Worm (Caenorhabditis elegans) whole organism, L3 larva: Measurements from ENCODE around the gene nlp-68.

Source experiments
- R02D3.7 ChIP-seq: fragments of 150-350 bp; optimal IDR thresholded peaks from 2 replicates; lab custom pipeline; 2014; ENCODE audit warnings: missing biosample characterization, missing genetic modification characterization
- ceh-16 ChIP-seq: sonication (generic microtip); optimal IDR thresholded peaks from 2 replicates; lab custom pipeline; 2017; ENCODE audit warnings: missing biosample characterization, missing genetic modification characterization
- ceh-82 ChIP-seq: fragments of 150-350 bp; optimal IDR thresholded peaks from 2 replicates; lab custom pipeline; 2014; ENCODE audit warnings: missing biosample characterization, missing genetic modification characterization
- ceh-9 ChIP-seq: sonication (generic microtip); optimal IDR thresholded peaks from 2 replicates; lab custom pipeline; 2018; ENCODE audit warnings: missing biosample characterization, missing genetic modification characterization
- daf-12 ChIP-seq: fragments of 150-350 bp; optimal IDR thresholded peaks from 2 replicates; lab custom pipeline; 2014; ENCODE audit warnings: missing biosample characterization, missing genetic modification reagents, missing genetic modification characterization
- egl-5 ChIP-seq: fragments of 150-350 bp; optimal IDR thresholded peaks from 2 replicates; lab custom pipeline; 2017; ENCODE audit warnings: missing biosample characterization, missing genetic modification reagents, missing genetic modification characterization, inconsistent platforms
- elt-1 ChIP-seq: fragments of 150-350 bp; optimal IDR thresholded peaks from 2 replicates; lab custom pipeline; 2014; ENCODE audit warnings: missing biosample characterization, missing genetic modification characterization
- elt-2 ChIP-seq: sonication (generic microtip); optimal IDR thresholded peaks from 2 replicates; lab custom pipeline; 2016; ENCODE audit warnings: missing genetic modification reagents, mild to moderate bottlenecking, missing genetic modification characterization, missing compliant biosample characterization
- eor-1 ChIP-seq, 2 experiments: fragments of 150-350 bp; optimal IDR thresholded peaks; 2 replicates each; lab custom pipeline; 2014 to 2018; ENCODE audit warnings: missing biosample characterization in 2 of 2, missing genetic modification characterization in 2 of 2
- fkh-10 ChIP-seq: sonication (generic microtip); optimal IDR thresholded peaks from 2 replicates; lab custom pipeline; 2017; ENCODE audit warnings: missing biosample characterization, missing genetic modification reagents, missing genetic modification characterization
- fkh-2 ChIP-seq: fragments of 150-350 bp; optimal IDR thresholded peaks from 2 replicates; lab custom pipeline; 2014; ENCODE audit warnings: missing biosample characterization, missing genetic modification reagents, missing genetic modification characterization
- jun-1 ChIP-seq: fragments of 150-350 bp; optimal IDR thresholded peaks from 2 replicates; lab custom pipeline; 2014; ENCODE audit warnings: missing biosample characterization, missing genetic modification reagents, missing genetic modification characterization
- lin-15B ChIP-seq: fragments of 150-350 bp; optimal IDR thresholded peaks from 2 replicates; lab custom pipeline; 2014; ENCODE audit warnings: missing biosample characterization, missing genetic modification characterization
- lin-39 ChIP-seq: fragments of 150-350 bp; optimal IDR thresholded peaks from 2 replicates; lab custom pipeline; 2018; ENCODE audit warnings: missing biosample characterization, missing genetic modification reagents, missing genetic modification characterization
- mml-1 ChIP-seq: fragments of 150-350 bp; sonication (generic microtip); optimal IDR thresholded peaks from 3 replicates; lab custom pipeline; 2014; ENCODE audit warnings: missing biosample characterization, missing genetic modification characterization
- nfya-1 ChIP-seq: sonication (generic microtip); optimal IDR thresholded peaks from 2 replicates; lab custom pipeline; 2017; ENCODE audit warnings: missing genetic modification characterization, mild to moderate bottlenecking, missing compliant biosample characterization, antibody characterized with exemption, moderate library complexity; ENCODE audit not compliant: insufficient read depth
- nhr-11 ChIP-seq: fragments of 150-350 bp; optimal IDR thresholded peaks from 2 replicates; lab custom pipeline; 2014; ENCODE audit warnings: missing biosample characterization, missing genetic modification characterization
- nhr-12 ChIP-seq: fragments of 150-350 bp; optimal IDR thresholded peaks from 2 replicates; lab custom pipeline; 2014; ENCODE audit warnings: missing biosample characterization, missing genetic modification characterization
- nhr-23 ChIP-seq: fragments of 150-350 bp; optimal IDR thresholded peaks from 2 replicates; lab custom pipeline; 2014; ENCODE audit warnings: missing biosample characterization, missing genetic modification reagents, missing genetic modification characterization
- nhr-237 ChIP-seq: fragments of 150-350 bp; optimal IDR thresholded peaks from 2 replicates; lab custom pipeline; 2014; ENCODE audit warnings: missing biosample characterization, missing genetic modification characterization
- nhr-25 ChIP-seq: sonication (generic microtip); optimal IDR thresholded peaks from 2 replicates; lab custom pipeline; 2017; ENCODE audit warnings: missing biosample characterization, missing genetic modification characterization
- nhr-28 ChIP-seq: fragments of 150-350 bp; optimal IDR thresholded peaks from 2 replicates; lab custom pipeline; 2014; ENCODE audit warnings: missing biosample characterization, missing genetic modification characterization
- nhr-43 ChIP-seq: sonication (generic microtip); optimal IDR thresholded peaks from 2 replicates; lab custom pipeline; 2016; ENCODE audit warnings: mild to moderate bottlenecking, missing genetic modification characterization, missing compliant biosample characterization; ENCODE audit not compliant: poor library complexity, severe bottlenecking
- nhr-67 ChIP-seq: fragments of 150-350 bp; optimal IDR thresholded peaks from 2 replicates; lab custom pipeline; 2014; ENCODE audit warnings: missing biosample characterization, missing genetic modification characterization
- nhr-76 ChIP-seq: fragments of 150-350 bp; sonication (generic microtip); optimal IDR thresholded peaks from 5 replicates; lab custom pipeline; 2014; ENCODE audit warnings: missing biosample characterization, missing genetic modification characterization
- pqm-1 ChIP-seq: fragments of 150-350 bp; optimal IDR thresholded peaks from 2 replicates; lab custom pipeline; 2017; ENCODE audit warnings: missing biosample characterization, missing genetic modification characterization, inconsistent platforms
- skn-1 ChIP-seq: fragments of 150-350 bp; optimal IDR thresholded peaks from 2 replicates; lab custom pipeline; 2014; ENCODE audit warnings: missing biosample characterization, missing genetic modification characterization
- snpc-4 ChIP-seq: fragments of 150-350 bp; optimal IDR thresholded peaks from 2 replicates; lab custom pipeline; 2014; ENCODE audit warnings: missing biosample characterization, missing genetic modification characterization
- tbx-2 ChIP-seq: sonication (generic microtip); optimal IDR thresholded peaks from 2 replicates; lab custom pipeline; 2016; ENCODE audit warnings: mild to moderate bottlenecking, missing genetic modification characterization, missing compliant biosample characterization
- zag-1 ChIP-seq: fragments of 150-350 bp; optimal IDR thresholded peaks from 2 replicates; lab custom pipeline; 2014; ENCODE audit warnings: missing biosample characterization, missing genetic modification characterization
- ztf-11 ChIP-seq: fragments of 150-350 bp; optimal IDR thresholded peaks from 2 replicates; lab custom pipeline; 2014; ENCODE audit warnings: missing biosample characterization, missing genetic modification characterization
- ztf-4 ChIP-seq: fragments of 150-350 bp; optimal IDR thresholded peaks from 2 replicates; lab custom pipeline; 2014; ENCODE audit warnings: missing biosample characterization, missing genetic modification characterization

nlp-68 gene

DNA sequence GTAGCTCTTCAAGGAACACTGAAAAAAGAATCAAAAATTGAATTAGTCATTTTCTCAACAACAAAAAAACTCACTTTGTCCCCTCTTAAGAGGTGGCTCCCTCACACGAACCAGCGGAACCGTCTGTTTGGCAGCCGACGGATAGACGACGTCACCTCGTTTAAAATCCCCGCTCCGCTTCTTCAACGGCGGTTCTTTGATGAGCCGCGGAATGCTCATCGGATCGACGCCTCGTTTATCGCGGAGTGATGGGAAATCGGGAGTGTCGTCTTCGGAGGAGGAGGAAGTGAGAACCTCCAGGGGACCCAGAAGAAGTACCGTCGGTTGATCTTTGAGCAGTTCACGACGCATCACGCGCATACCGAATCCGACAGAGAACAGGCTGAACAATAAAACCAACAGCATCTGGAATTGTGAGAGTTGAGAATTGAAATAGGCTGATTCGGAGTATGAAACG lies at the start of gene nlp-68:
nlp-68 (minus strand) TSS at position 407 of the 457 bp plus-strand sequence.
- TF ChIP-seq nhr-11 (tag; lab: Kevin White, UChicago) (no peak), ceh-82 (no peak), elt-1 (no peak), ceh-16 (no peak), nfya-1 (tag; lab: Kevin White, UChicago) (no peak), pqm-1 (tag; lab: Kevin White, UChicago) (no peak), skn-1 (tag; lab: Kevin White, UChicago) (no peak), elt-2 (no peak), eor-1 (tag; optimal IDR thresholded peaks at IDR 0.05; lab: Kevin White, UChicago) (no peak), mml-1 (tag; lab: Kevin White, UChicago) (no peak), lin-39 (tag; lab: Kevin White, UChicago) (no peak), nhr-237 (tag; lab: Kevin White, UChicago) (no peak), ztf-4 (tag; lab: Kevin White, UChicago) (no peak), fkh-10 (no peak), lin-15B (tag; lab: Kevin White, UChicago) (no peak), ztf-11 (tag; lab: Kevin White, UChicago) (no peak), nhr-76 (tag; lab: Kevin White, UChicago) (no peak), nhr-12 (tag; lab: Kevin White, UChicago) (no peak), ceh-9 (tag; lab: Kevin White, UChicago) (no peak), egl-5 (no peak)
- TF ChIP-seq, all 47 proteins: peak for 0

- TF ChIP-seq nhr-23, result no peak
- TF ChIP-seq nhr-25 (tag; lab: Kevin White, UChicago), result no peak
- TF ChIP-seq pqm-1 (tag; lab: Kevin White, UChicago), result no peak
- no peak for TF ChIP-seq ztf-11 (tag; lab: Kevin White, UChicago)
- TF ChIP-seq R02D3.7, result no peak
- TF ChIP-seq jun-1 (tag; lab: Kevin White, UChicago), result no peak
- no peak for TF ChIP-seq skn-1 (tag; lab: Kevin White, UChicago)
- no peak for TF ChIP-seq nhr-43
- no peak for TF ChIP-seq eor-1 (tag; optimal IDR thresholded peaks at IDR 0.05; lab: Kevin White, UChicago)
- no peak for TF ChIP-seq fkh-2 (tag; lab: Kevin White, UChicago)
- TF ChIP-seq elt-1, result no peak
- TF ChIP-seq egl-5, result no peak
- TF ChIP-seq elt-2, result no peak
- TF ChIP-seq nhr-237 (tag; lab: Kevin White, UChicago), result no peak
Observed at ce11 chrIII:10586243-10586642, 47.3 kb upstream of the nlp-68 start, which contains the start of gene Y45F3A.5. Gene Y45F3A.5 (minus strand): TSS chrIII:10586343.

- TF ChIP-seq nhr-28 (tag; lab: Kevin White, UChicago), result no peak
- TF ChIP-seq tbx-2 (tag; lab: Kevin White, UChicago), result no peak
- no peak for TF ChIP-seq nfya-1 (tag; lab: Kevin White, UChicago)
Observed at ce11 chrIII:10583483-10583882, 44.5 kb upstream of the nlp-68 start.

DNA sequence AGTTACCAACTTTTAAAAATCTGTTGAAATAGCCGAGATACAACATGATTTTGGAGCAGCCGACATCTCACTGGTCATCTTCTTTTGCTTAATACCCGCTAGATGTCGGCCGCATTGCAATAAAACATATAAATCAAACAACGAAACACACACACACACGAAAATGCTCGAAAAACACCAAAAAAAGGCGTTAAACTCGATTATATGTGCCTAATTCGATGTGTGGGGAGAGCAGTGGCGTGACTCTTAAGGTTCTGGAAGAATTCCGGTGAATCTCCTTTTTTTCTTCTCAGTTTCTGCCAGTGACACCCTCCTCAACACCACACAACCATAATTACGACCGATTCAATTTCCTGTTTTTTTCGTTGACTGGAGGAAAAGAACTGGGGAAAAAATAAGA lies 41.2 kb upstream of the nlp-68 start:
- peak; percentile 24 for TF ChIP-seq snpc-4 (tag; lab: Kevin White, UChicago)
- no peak for TF ChIP-seq daf-12 (tag; lab: Kevin White, UChicago)

ce11 chrIII:10578873-10579272 lies 39.9 kb upstream of the nlp-68 start:
- no peak for TF ChIP-seq nhr-28 (tag; lab: Kevin White, UChicago)
- TF ChIP-seq lin-15B (tag; lab: Kevin White, UChicago), result no peak
- TF ChIP-seq R02D3.7, result no peak
- TF ChIP-seq nhr-12 (tag; lab: Kevin White, UChicago), result no peak
- TF ChIP-seq nhr-76 (tag; lab: Kevin White, UChicago), result no peak
- no peak for TF ChIP-seq zag-1
- no peak for TF ChIP-seq nhr-67 (tag; lab: Kevin White, UChicago)

DNA sequence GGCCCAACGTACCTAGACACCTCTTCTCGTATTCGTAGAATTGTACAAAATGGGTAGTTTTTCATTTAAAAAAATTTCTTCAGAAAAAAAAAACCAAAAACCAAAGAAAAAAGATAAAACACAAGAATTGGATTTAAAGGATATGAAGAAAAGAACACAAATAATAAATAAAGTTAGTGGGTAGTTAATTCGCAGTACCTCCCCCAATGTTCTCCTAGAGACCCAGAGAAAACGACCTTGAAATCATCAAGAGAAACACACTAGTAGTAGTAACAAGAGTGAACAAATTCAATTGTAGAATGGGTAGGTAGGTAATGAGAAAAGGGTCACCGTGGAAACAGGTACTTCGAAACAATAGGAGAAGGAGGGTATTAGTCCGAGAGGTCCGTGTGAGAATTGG lies 38.8 kb upstream of the nlp-68 start:
- TF ChIP-seq nhr-67 (tag; lab: Kevin White, UChicago) (no peak), nhr-25 (tag; lab: Kevin White, UChicago) (peak; percentile 49)
